Worm (Caenorhabditis elegans): Measurements from ENCODE around the gene ztf-22.

DNA sequence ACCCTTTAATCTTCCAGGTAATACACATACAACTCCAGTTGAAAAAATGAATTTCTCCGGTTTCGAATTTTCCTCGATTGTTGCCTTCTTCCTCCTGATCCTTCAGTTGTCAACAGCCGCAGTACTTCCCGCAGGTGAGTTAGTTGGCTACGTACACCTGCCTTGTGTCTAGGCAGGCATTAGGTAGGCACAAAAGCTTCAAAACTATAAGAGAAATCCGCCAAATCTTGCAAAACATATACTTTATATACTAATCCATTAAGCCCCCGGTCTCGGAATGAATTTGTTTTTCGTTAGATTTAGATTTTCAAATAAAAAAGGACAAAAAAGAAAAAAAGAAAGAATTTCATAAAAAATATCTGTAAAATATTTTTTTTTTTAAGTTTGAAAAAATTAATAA, 50.3 kb downstream of the ztf-22 start, which contains the start of gene flp-16:
- no peak for TF ChIP-seq lsy-2 (tag; optimal IDR thresholded peaks at IDR 0.05)
- TF ChIP-seq elt-1 (tag; optimal IDR thresholded peaks at IDR 0.05; ENCODE audit: borderline replicate concordance, insufficient read depth), result no peak
- no peak for TF ChIP-seq sptf-1 (tag; optimal IDR thresholded peaks at IDR 0.05)
- TF ChIP-seq ztf-11 (tag; optimal IDR thresholded peaks at IDR 0.05), result no peak
- no peak for TF ChIP-seq nhr-237 (tag; optimal IDR thresholded peaks at IDR 0.05)
- TF ChIP-seq nhr-28 (tag; optimal IDR thresholded peaks at IDR 0.05), result no peak
- TF ChIP-seq ces-1 (GFP tag; optimal IDR thresholded peaks at IDR 0.05), result no peak
- no peak for TF ChIP-seq nhr-76 (tag; optimal IDR thresholded peaks at IDR 0.05)
- TF ChIP-seq lin-13 (tag; optimal IDR thresholded peaks at IDR 0.05), result no peak
- no peak for TF ChIP-seq nhr-12 (tag; optimal IDR thresholded peaks at IDR 0.05)
- no peak for TF ChIP-seq ham-2 (GFP tag; optimal IDR thresholded peaks at IDR 0.05)

Measured in whole organism, mixed stage, embryonic.